Fruit fly (Drosophila melanogaster): Measurements from ENCODE around the gene Sfp24Ba.
A peak's percentile ranks its signal among the peaks of the same experiment; 100 is the strongest.

The Sfp24Ba gene

DNA sequence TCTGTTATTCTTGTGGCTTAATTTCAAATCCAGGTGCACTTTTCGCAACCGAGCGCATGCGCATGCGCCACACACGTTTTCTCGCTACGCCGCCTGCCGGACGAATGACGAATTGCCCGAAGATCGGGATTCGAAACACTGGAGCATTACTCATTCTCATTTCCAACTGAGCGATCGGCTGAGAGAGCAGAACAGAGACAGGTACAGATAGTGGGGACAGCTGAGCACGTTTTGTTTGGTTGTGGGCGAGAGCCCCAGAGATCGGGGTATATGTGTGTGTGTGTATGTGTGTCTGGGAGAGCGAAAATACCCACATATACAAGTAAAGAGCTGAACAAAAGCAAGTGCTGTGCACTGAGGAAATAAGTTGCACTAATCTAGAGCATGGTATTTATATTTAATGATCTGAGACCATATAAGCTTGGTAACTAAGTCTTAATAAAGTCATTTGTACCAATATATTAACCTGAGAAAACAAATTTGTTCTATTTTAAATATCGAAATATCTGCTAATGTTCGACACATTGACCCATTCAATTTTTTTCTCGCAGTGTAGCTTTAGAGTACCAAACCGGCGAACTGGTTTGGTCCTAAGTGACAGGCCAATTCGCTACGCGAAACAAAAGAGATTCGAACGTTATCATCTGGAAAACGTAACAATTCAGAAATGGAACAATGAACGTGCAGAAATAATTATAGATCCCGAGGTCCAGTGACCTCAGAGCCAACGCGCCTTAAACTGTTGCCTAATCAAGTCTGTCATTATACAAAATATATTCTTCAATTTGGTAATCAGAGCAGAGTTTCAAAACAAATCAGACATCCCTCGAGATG is 36.1 kb downstream of the Sfp24Ba start (continued):
- TF ChIP-seq shn (GFP tag; optimal IDR thresholded peaks at IDR 0.05) (peak; percentile 87), BtbVII (GFP tag; optimal IDR thresholded peaks at IDR 0.05) (peak; percentile 99), hb (GFP tag; IDR thresholded peaks at IDR 0.05; ENCODE audit: partially characterized antibody) (no peak), Optix (GFP tag; IDR thresholded peaks at IDR 0.05) (peak; percentile 93), CG14050 (GFP tag; IDR thresholded peaks at IDR 0.05) (peak; percentile 93), Sry-δ (GFP tag; optimal IDR thresholded peaks at IDR 0.05) (peak; percentile 67), tin (GFP tag; optimal IDR thresholded peaks at IDR 0.05) (peak; percentile 92), CkIIα-i1 (GFP tag; IDR thresholded peaks at IDR 0.05) (peak; percentile 74; the same call in 1 of the 2 replicates), prd (optimal IDR thresholded peaks at IDR 0.05) (no peak), prd (GFP tag; IDR thresholded peaks at IDR 0.05) (peak; percentile 99), usp (GFP tag; optimal IDR thresholded peaks at IDR 0.05) (no peak), CG43689 (GFP tag; IDR thresholded peaks at IDR 0.05) (peak; percentile 77), gfzf (GFP tag; optimal IDR thresholded peaks at IDR 0.05) (peak; percentile 15), Atf-2 (GFP tag; optimal IDR thresholded peaks at IDR 0.05) (peak; percentile 91), pb (GFP tag; optimal IDR thresholded peaks at IDR 0.05) (peak; percentile 87), D19B (GFP tag; optimal IDR thresholded peaks at IDR 0.05) (peak; percentile 94), croc (GFP tag; conservative IDR thresholded peaks at IDR 0.05) (peak; percentile 97), gem (tag; optimal IDR thresholded peaks at IDR 0.05) (peak; percentile 97), Hr3 (GFP tag; optimal IDR thresholded peaks at IDR 0.05) (peak; percentile 90), CG13775 (GFP tag; optimal IDR thresholded peaks at IDR 0.05) (peak; percentile 93), CG9932 (GFP tag; IDR thresholded peaks at IDR 0.05) (peak; percentile 96), CG18476 (GFP tag; optimal IDR thresholded peaks at IDR 0.05) (peak; percentile 89), CG17612 (GFP tag; IDR thresholded peaks at IDR 0.05) (peak; percentile 97), CG14710 (tag; optimal IDR thresholded peaks at IDR 0.05) (peak; percentile 98), mld (GFP tag; IDR thresholded peaks at IDR 0.05; ENCODE audit: partially characterized antibody) (no peak), Deaf1 (tag; optimal IDR thresholded peaks at IDR 0.05) (peak; percentile 95), CG31441 (GFP tag; IDR thresholded peaks at IDR 0.05) (peak; percentile 99), nerfin-2 (GFP tag; IDR thresholded peaks at IDR 0.05; ENCODE audit: partially characterized antibody) (no peak), row (GFP tag; IDR thresholded peaks at IDR 0.05) (peak; percentile 99), peb (GFP tag; IDR thresholded peaks at IDR 0.05) (peak; percentile 94), Side (GFP tag; optimal IDR thresholded peaks at IDR 0.05) (peak; percentile 98), CG12071 (GFP tag; optimal IDR thresholded peaks at IDR 0.05) (peak; percentile 98), CG16779 (GFP tag; IDR thresholded peaks at IDR 0.05) (peak; percentile 95), CG11696 (GFP tag; IDR thresholded peaks at IDR 0.05) (peak; percentile 91), CG11504 (tag; optimal IDR thresholded peaks at IDR 0.05) (peak; percentile 94), ap (GFP tag; IDR thresholded peaks at IDR 0.05) (peak; percentile 97), Mrtf (GFP tag; IDR thresholded peaks at IDR 0.05) (peak; percentile 94), CG14667 (GFP tag; IDR thresholded peaks at IDR 0.05) (peak; percentile 97), CG14965 (GFP tag; optimal IDR thresholded peaks at IDR 0.05; ENCODE audit: borderline replicate concordance) (peak; percentile 80), nerfin-1 (tag; optimal IDR thresholded peaks at IDR 0.05) (peak; percentile 98), Spps (tag; optimal IDR thresholded peaks at IDR 0.05) (peak; percentile 98), CG12744 (GFP tag; optimal IDR thresholded peaks at IDR 0.05) (peak; percentile 92), salm (tag; optimal IDR thresholded peaks at IDR 0.05) (peak; percentile 86), sima (GFP tag; optimal IDR thresholded peaks at IDR 0.05) (peak; percentile 84), btn (GFP tag; optimal IDR thresholded peaks at IDR 0.05) (peak; percentile 93), CG30403 (GFP tag; optimal IDR thresholded peaks at IDR 0.05) (peak; percentile 96), CG4328 (GFP tag; optimal IDR thresholded peaks at IDR 0.05) (peak; percentile 98), ERR (GFP tag; optimal IDR thresholded peaks at IDR 0.05) (peak; percentile 86), crp (GFP tag; optimal IDR thresholded peaks at IDR 0.05) (peak in 1 of 2 experiments; percentile 76), sens-2 (GFP tag; IDR thresholded peaks at IDR 0.05) (peak; percentile 93)
